Fruit fly (Drosophila melanogaster): Measurements from ENCODE around the gene CG4511.

CG4511 gene

dm6 chr3R:10888633-10889519, 34.6 kb downstream of the CG4511 start (continued):
- TF ChIP-seq BEAF-32 (GFP tag; optimal IDR thresholded peaks at IDR 0.05) (no peak), CG9727 (GFP tag; optimal IDR thresholded peaks at IDR 0.05) (peak; percentile 23), Scr (GFP tag; IDR thresholded peaks at IDR 0.05; ENCODE audit: partially characterized antibody) (0 out of 2 replicates have a peak, but pooled peaks have one; percentile 13), CG32532 (GFP tag; IDR thresholded peaks at IDR 0.05) (peak; percentile 73), ash1 (GFP tag; optimal IDR thresholded peaks at IDR 0.05) (no peak), CG7963 (GFP tag; IDR thresholded peaks at IDR 0.05; ENCODE audit: partially characterized antibody) (no peak), usp (GFP tag; optimal IDR thresholded peaks at IDR 0.05) (no peak), CG11085 (GFP tag; IDR thresholded peaks at IDR 0.05) (no peak), H15 (GFP tag; IDR thresholded peaks at IDR 0.05) (no peak), CG1792 (GFP tag; optimal IDR thresholded peaks at IDR 0.05) (no peak), CG18262 (tag; optimal IDR thresholded peaks at IDR 0.05) (peak; percentile 15), Chrac-16 (GFP tag; optimal IDR thresholded peaks at IDR 0.05) (no peak), CG4707 (GFP tag; optimal IDR thresholded peaks at IDR 0.05) (no peak), Eip74EF (GFP tag; optimal IDR thresholded peaks at IDR 0.05) (peak in 1 of 2 experiments; percentile 32), dimm (GFP tag; IDR thresholded peaks at IDR 0.05) (no peak), chm (GFP tag; IDR thresholded peaks at IDR 0.05) (peak; percentile 62), CG1233 (GFP tag; optimal IDR thresholded peaks at IDR 0.05) (no peak), Meics (GFP tag; optimal IDR thresholded peaks at IDR 0.05) (peak; percentile 31), dysf (GFP tag; IDR thresholded peaks at IDR 0.05) (peak; percentile 44; the same call in 1 of the 3 replicates), knrl (GFP tag; IDR thresholded peaks at IDR 0.05; ENCODE audit: partially characterized antibody) (no peak), org-1 (GFP tag; optimal IDR thresholded peaks at IDR 0.05) (no peak), gcm2 (GFP tag; optimal IDR thresholded peaks at IDR 0.05) (no peak), CG15479 (GFP tag; optimal IDR thresholded peaks at IDR 0.05) (no peak), CG15269 (tag; optimal IDR thresholded peaks at IDR 0.05) (peak; percentile 34), CG15011 (GFP tag; optimal IDR thresholded peaks at IDR 0.05) (peak; percentile 2), emc (GFP tag; optimal IDR thresholded peaks at IDR 0.05) (no peak), peb (GFP tag; IDR thresholded peaks at IDR 0.05) (no peak), CG5245 (GFP tag; optimal IDR thresholded peaks at IDR 0.05) (no peak), CG11560 (tag; IDR thresholded peaks at IDR 0.05) (no peak), ewg (GFP tag; optimal IDR thresholded peaks at IDR 0.05) (no peak), slp2 (GFP tag; optimal IDR thresholded peaks at IDR 0.05) (no peak), Ptx1 (GFP tag; IDR thresholded peaks at IDR 0.05) (no peak; the same call in 1 of the 2 replicates), HLH3B (GFP tag; IDR thresholded peaks at IDR 0.05) (peak; percentile 48), Lim3 (GFP tag; IDR thresholded peaks at IDR 0.05) (no peak), Jarid2 (GFP tag; optimal IDR thresholded peaks at IDR 0.05) (peak; percentile 30), kah (GFP tag; optimal IDR thresholded peaks at IDR 0.05) (peak; percentile 79), Trl (optimal IDR thresholded peaks at IDR 0.05) (peak; percentile 96 to 97), Trl (GFP tag; optimal IDR thresholded peaks at IDR 0.05) (no peak), CG10959 (GFP tag; IDR thresholded peaks at IDR 0.05) (no peak), ham (GFP tag; IDR thresholded peaks at IDR 0.05) (no peak), CG17186 (GFP tag; optimal IDR thresholded peaks at IDR 0.05) (no peak), sd (tag; optimal IDR thresholded peaks at IDR 0.05) (no peak), zen2 (GFP tag; IDR thresholded peaks at IDR 0.05; ENCODE audit: partially characterized antibody) (peak; percentile 66), HLH4C (GFP tag; IDR thresholded peaks at IDR 0.05; ENCODE audit: partially characterized antibody) (no peak), fd3F (GFP tag; optimal IDR thresholded peaks at IDR 0.05) (no peak), tna (GFP tag; IDR thresholded peaks at IDR 0.05; ENCODE audit: partially characterized antibody) (no peak), stc (GFP tag; IDR thresholded peaks at IDR 0.05) (no peak; the same call in 1 of the 2 replicates), tio (GFP tag; optimal IDR thresholded peaks at IDR 0.05) (no peak), Nf-YC (tag; optimal IDR thresholded peaks at IDR 0.05) (no peak)

All from whole organism, embryonic.